Worm (Caenorhabditis elegans) whole organism, L2 larva: ENCODE results near the gene F35B3.7.

Experiments used
- C34F6.9 ChIP-seq: fragments of 150-350 bp; optimal IDR thresholded peaks from 2 replicates; lab custom pipeline; 2014; ENCODE audit warnings: missing biosample characterization, missing genetic modification characterization
- ama-1 ChIP-seq: fragments of 150-350 bp; optimal IDR thresholded peaks from 2 replicates; lab custom pipeline; 2018; ENCODE audit warnings: inconsistent platforms
- crh-2 ChIP-seq: sonication (generic microtip); optimal IDR thresholded peaks from 2 replicates; lab custom pipeline; 2017; ENCODE audit warnings: missing biosample characterization, missing genetic modification characterization
- egl-27 ChIP-seq: sonication (generic microtip); optimal IDR thresholded peaks from 3 replicates; lab custom pipeline; 2017; ENCODE audit warnings: missing biosample characterization, missing genetic modification reagents, missing genetic modification characterization
- lsy-2 ChIP-seq, 2 experiments: fragments of 150-350 bp in 1 of 2; sonication (generic microtip) in 1 of 2; optimal IDR thresholded peaks; 2 replicates each; lab custom pipeline; 2014 to 2017; ENCODE audit warnings: missing biosample characterization in 2 of 2, missing genetic modification characterization in 2 of 2
- mab-5 ChIP-seq: fragments of 150-350 bp; optimal IDR thresholded peaks from 2 replicates; lab custom pipeline; 2014; ENCODE audit warnings: missing biosample characterization, missing genetic modification characterization
- nhr-129 ChIP-seq: fragments of 150-350 bp; optimal IDR thresholded peaks from 2 replicates; lab custom pipeline; 2014; ENCODE audit warnings: missing biosample characterization, missing genetic modification characterization
- nhr-21 ChIP-seq: fragments of 150-350 bp; optimal IDR thresholded peaks from 2 replicates; lab custom pipeline; 2014; ENCODE audit warnings: missing biosample characterization, missing genetic modification characterization
- nhr-25 ChIP-seq: fragments of 150-350 bp; sonication (generic microtip); optimal IDR thresholded peaks from 3 replicates; lab custom pipeline; 2014; ENCODE audit warnings: missing biosample characterization, missing genetic modification characterization
- sma-9 ChIP-seq, 2 experiments: fragments of 150-350 bp in 1 of 2; sonication (generic microtip) in 1 of 2; optimal IDR thresholded peaks; 2 replicates each; lab custom pipeline; 2014 to 2016; ENCODE audit warnings: missing genetic modification characterization in 2 of 2, mild to moderate bottlenecking in 1 of 2, missing biosample characterization in 1 of 2, missing compliant biosample characterization in 1 of 2, missing genetic modification reagents in 1 of 2, moderate library complexity in 1 of 2
- unc-39 ChIP-seq: fragments of 150-350 bp; optimal IDR thresholded peaks from 2 replicates; lab custom pipeline; 2014; ENCODE audit warnings: missing biosample characterization, missing genetic modification characterization
- unc-62 ChIP-seq: fragments of 150-350 bp; optimal IDR thresholded peaks from 2 replicates; lab custom pipeline; 2014; ENCODE audit warnings: missing biosample characterization, missing genetic modification reagents, missing genetic modification characterization
- zag-1 ChIP-seq: fragments of 150-350 bp; optimal IDR thresholded peaks from 2 replicates; lab custom pipeline; 2014; ENCODE audit warnings: missing biosample characterization, missing genetic modification characterization

F35B3.7 gene

ce11 chrX:16994417-16994816 is 48.5 kb downstream of the F35B3.7 start:
- TF ChIP-seq egl-27 (tag; lab: Kevin White, UChicago) (no peak), unc-39 (no peak)

DNA sequence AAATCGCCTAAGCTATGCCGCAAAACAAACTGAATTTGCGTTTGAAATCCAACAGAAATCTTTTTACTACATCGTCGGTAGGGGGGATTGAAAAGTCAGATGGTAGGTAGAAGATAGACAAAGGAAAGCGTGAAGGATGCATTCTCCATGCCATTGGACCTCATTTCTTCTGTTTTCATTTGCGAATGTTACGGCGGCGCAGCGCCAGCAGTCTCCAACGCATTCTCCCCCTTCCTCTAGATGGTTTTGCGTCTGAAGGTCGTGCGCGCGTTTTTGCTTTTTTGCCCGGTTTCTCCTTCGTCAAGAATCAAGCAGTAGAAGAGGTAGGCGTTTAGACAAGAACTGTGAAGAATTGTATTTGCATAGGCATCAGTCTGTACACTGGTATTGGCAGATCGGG is 49.4 kb downstream of the F35B3.7 start:
- TF ChIP-seq ama-1 (lab: Kevin White, UChicago): no peak
- TF ChIP-seq, all 48 proteins: peak for 0

ce11 chrX:16991437-16991836 is 51.4 kb downstream of the F35B3.7 start:
- TF ChIP-seq zag-1 (tag; lab: Kevin White, UChicago) (peak; percentile 49), nhr-25 (no peak), nhr-129 (tag; lab: Kevin White, UChicago) (peak; percentile 0), lsy-2 (tag; optimal IDR thresholded peaks at IDR 0.05; lab: Kevin White, UChicago) (peak in 1 of 2 experiments; percentile 5), C34F6.9 (tag; lab: Kevin White, UChicago) (peak; percentile 8), crh-2 (tag; lab: Kevin White, UChicago) (no peak), sma-9 (GFP tag; optimal IDR thresholded peaks at IDR 0.05; lab: Kevin White, UChicago) (peak; percentile 1), sma-9 (tag; optimal IDR thresholded peaks at IDR 0.05; lab: Kevin White, UChicago) (no peak)
- TF ChIP-seq, all 48 proteins: peak for 5

ce11 chrX:16988367-16988766 is 54.5 kb downstream of the F35B3.7 start:
- peak; percentile 18 for TF ChIP-seq mab-5 (tag; lab: Kevin White, UChicago)
- no peak for TF ChIP-seq unc-62
- TF ChIP-seq nhr-21 (tag; lab: Kevin White, UChicago): no peak
